Fruit fly (Drosophila melanogaster) whole organism, embryonic: Measurements from ENCODE around the gene barc.
A peak's percentile ranks its signal among the peaks of the same experiment; 100 is the strongest.

Experiments used
- Atf-2 ChIP-seq: fragments of 200-800 bp; sonication (Bioruptor generic); optimal IDR thresholded peaks from 2 replicates; lab custom pipeline; 2016; ENCODE audit warnings: missing biosample characterization, missing genetic modification characterization
- Atf6 ChIP-seq: fragments of 200-800 bp; sonication (Bioruptor generic); IDR thresholded peaks from 2 replicates; pipeline ENCODE4 v1.3.6; 2022; ENCODE audit warnings: missing biosample characterization, missing genetic modification characterization
- B-H2 ChIP-seq: fragments of 200-800 bp; sonication (Bioruptor generic); optimal IDR thresholded peaks from 2 replicates; lab custom pipeline; 2018; ENCODE audit warnings: missing biosample characterization, mild to moderate bottlenecking, missing genetic modification characterization
- CG10274 ChIP-seq: fragments of 200-800 bp; sonication (Bioruptor generic); optimal IDR thresholded peaks from 3 replicates; lab custom pipeline; 2017; ENCODE audit warnings: missing biosample characterization, mild to moderate bottlenecking, missing genetic modification characterization
- CG11398 ChIP-seq: fragments of 200-800 bp; sonication (Bioruptor generic); optimal IDR thresholded peaks from 2 replicates; lab custom pipeline; 2016; ENCODE audit warnings: missing biosample characterization, missing genetic modification characterization
- CG12769 ChIP-seq: fragments of 200-800 bp; sonication (Bioruptor generic); optimal IDR thresholded peaks from 2 replicates; lab custom pipeline; 2019; ENCODE audit warnings: missing biosample characterization, mild to moderate bottlenecking, missing genetic modification characterization, moderate library complexity
- CG13123 ChIP-seq: fragments of 200-800 bp; sonication (Bioruptor generic); optimal IDR thresholded peaks from 2 replicates; lab custom pipeline; 2016; ENCODE audit warnings: missing biosample characterization, missing genetic modification characterization
- CG13424 ChIP-seq: fragments of 200-800 bp; sonication (Bioruptor generic); optimal IDR thresholded peaks from 2 replicates; lab custom pipeline; 2019; ENCODE audit warnings: missing biosample characterization, mild to moderate bottlenecking, missing genetic modification characterization, moderate library complexity
- CG14667 ChIP-seq: fragments of 200-800 bp; sonication (Bioruptor generic); IDR thresholded peaks from 2 replicates; pipeline ENCODE4 v1.3.6; 2022; ENCODE audit warnings: missing biosample characterization, missing genetic modification characterization
- CG15601 ChIP-seq: fragments of 200-800 bp; sonication (Bioruptor generic); optimal IDR thresholded peaks from 3 replicates; lab custom pipeline; 2019; ENCODE audit warnings: missing biosample characterization, mild to moderate bottlenecking, missing genetic modification characterization, moderate library complexity
- CG17912 ChIP-seq: fragments of 200-800 bp; sonication (Bioruptor generic); optimal IDR thresholded peaks from 2 replicates; lab custom pipeline; 2018; ENCODE audit warnings: missing biosample characterization, mild to moderate bottlenecking, missing genetic modification characterization
- CG2120 ChIP-seq: fragments of 200-800 bp; sonication (Bioruptor generic); optimal IDR thresholded peaks from 3 replicates; lab custom pipeline; 2016; ENCODE audit warnings: missing biosample characterization, missing genetic modification characterization
- CG2202 ChIP-seq: fragments of 200-800 bp; sonication (Bioruptor generic); optimal IDR thresholded peaks from 2 replicates; lab custom pipeline; 2018; ENCODE audit warnings: missing biosample characterization, mild to moderate bottlenecking, missing genetic modification characterization
- CG32767 ChIP-seq: fragments of 200-800 bp; sonication (Bioruptor generic); IDR thresholded peaks from 2 replicates; pipeline ENCODE4 v1.3.6; 2022; ENCODE audit warnings: missing biosample characterization, missing genetic modification characterization
- CG6689 ChIP-seq: fragments of 200-800 bp; sonication (Bioruptor generic); IDR thresholded peaks from 2 replicates; pipeline ENCODE4 v1.3.6; 2022; ENCODE audit warnings: missing biosample characterization, missing genetic modification characterization
- CG8290 ChIP-seq, 3 experiments: fragments of 200-800 bp; sonication (Bioruptor generic); optimal IDR thresholded peaks; 2 replicates each; lab custom pipeline; 2016 to 2019; ENCODE audit warnings: missing biosample characterization in 3 of 3, missing genetic modification characterization in 3 of 3, mild to moderate bottlenecking in 2 of 3, moderate library complexity in 1 of 3
- CG8388 ChIP-seq: fragments of 200-800 bp; sonication (Bioruptor generic); optimal IDR thresholded peaks from 2 replicates; lab custom pipeline; 2019; ENCODE audit warnings: missing biosample characterization, mild to moderate bottlenecking, missing genetic modification characterization, moderate library complexity
- CG8924 ChIP-seq: fragments of 200-800 bp; optimal IDR thresholded peaks from 3 replicates; lab custom pipeline; 2019; ENCODE audit warnings: missing biosample characterization, mild to moderate bottlenecking, missing genetic modification characterization, moderate library complexity
- CG9609 ChIP-seq: fragments of 200-800 bp; sonication (Bioruptor generic); optimal IDR thresholded peaks from 3 replicates; lab custom pipeline; 2016; ENCODE audit warnings: missing biosample characterization, missing genetic modification characterization
- CG9727 ChIP-seq: fragments of 200-800 bp; sonication (Bioruptor generic); optimal IDR thresholded peaks from 3 replicates; lab custom pipeline; 2017; ENCODE audit warnings: missing biosample characterization, mild to moderate bottlenecking, missing genetic modification characterization
- CG9876 ChIP-seq: fragments of 200-800 bp; sonication (Bioruptor generic); optimal IDR thresholded peaks from 2 replicates; lab custom pipeline; 2016; ENCODE audit warnings: missing biosample characterization, missing genetic modification characterization
- CrebB ChIP-seq: fragments of 200-800 bp; sonication (Bioruptor generic); optimal IDR thresholded peaks from 3 replicates; lab custom pipeline; 2018; ENCODE audit warnings: missing biosample characterization, mild to moderate bottlenecking, missing genetic modification characterization
- Dfd ChIP-seq, 2 experiments: fragments of >200 bp; optimal IDR thresholded peaks; 2 replicates each; lab custom pipeline; 2017; ENCODE audit warnings: missing biosample characterization in 2 of 2, missing genetic modification characterization in 2 of 2
- Doc3 ChIP-seq: fragments of 200-800 bp; sonication (Bioruptor generic); IDR thresholded peaks from 3 replicates; pipeline ENCODE4 v1.3.6; 2022; ENCODE audit warnings: missing biosample characterization, missing genetic modification characterization; ENCODE audit not compliant: partially characterized antibody
- Gsc ChIP-seq: fragments of 200-800 bp; sonication (Bioruptor generic); IDR thresholded peaks from 2 replicates; pipeline ENCODE4 v1.3.6; 2022; ENCODE audit warnings: missing biosample characterization, missing genetic modification characterization
- H2.0 ChIP-seq: fragments of 200-800 bp; sonication (Bioruptor generic); IDR thresholded peaks from 2 replicates; pipeline ENCODE4 v1.3.6; 2022; ENCODE audit warnings: missing biosample characterization, missing genetic modification characterization
- Hmr ChIP-seq: fragments of 200-800 bp; sonication (Bioruptor generic); optimal IDR thresholded peaks from 3 replicates; lab custom pipeline; 2017; ENCODE audit warnings: mild to moderate bottlenecking, missing biosample characterization, missing genetic modification reagents, missing genetic modification characterization
- Hsf ChIP-seq: fragments of 200-800 bp; sonication (Bioruptor generic); optimal IDR thresholded peaks from 3 replicates; lab custom pipeline; 2016; ENCODE audit warnings: missing biosample characterization, missing genetic modification characterization
- Jarid2 ChIP-seq: fragments of 200-800 bp; sonication (Bioruptor generic); optimal IDR thresholded peaks from 3 replicates; lab custom pipeline; 2017; ENCODE audit warnings: mild to moderate bottlenecking, missing biosample characterization, missing genetic modification reagents, missing genetic modification characterization
- MESR4 ChIP-seq: fragments of 200-800 bp; sonication (Bioruptor generic); optimal IDR thresholded peaks from 2 replicates; lab custom pipeline; 2018; ENCODE audit warnings: missing biosample characterization, mild to moderate bottlenecking, missing genetic modification characterization, moderate library complexity
- Six4 ChIP-seq: fragments of 200-800 bp; sonication (Bioruptor generic); optimal IDR thresholded peaks from 2 replicates; lab custom pipeline; 2016; ENCODE audit warnings: missing biosample characterization, missing genetic modification characterization
- Sox100B ChIP-seq: fragments of 200-800 bp; sonication (Bioruptor generic); optimal IDR thresholded peaks from 3 replicates; lab custom pipeline; 2018; ENCODE audit warnings: missing biosample characterization, mild to moderate bottlenecking, missing genetic modification characterization
- Sry-δ ChIP-seq: fragments of 200-800 bp; sonication (Bioruptor generic); optimal IDR thresholded peaks from 2 replicates; lab custom pipeline; 2016; ENCODE audit warnings: missing biosample characterization, missing genetic modification characterization
- Ssrp ChIP-seq: fragments of 200-800 bp; sonication (Bioruptor generic); optimal IDR thresholded peaks from 2 replicates; lab custom pipeline; 2018; ENCODE audit warnings: missing biosample characterization, mild to moderate bottlenecking, missing genetic modification characterization, moderate library complexity
- Taf1 ChIP-seq: fragments of 200-800 bp; sonication (Bioruptor generic); IDR thresholded peaks from 2 replicates; pipeline ENCODE4 v1.3.6; 2022; ENCODE audit warnings: missing biosample characterization, missing genetic modification characterization
- ase ChIP-seq: fragments of 200-800 bp; sonication (Bioruptor generic); IDR thresholded peaks from 3 replicates; pipeline ENCODE4 v1.3.6; 2022; ENCODE audit warnings: missing biosample characterization, missing genetic modification characterization
- danr ChIP-seq: fragments of 200-800 bp; sonication (Bioruptor generic); IDR thresholded peaks from 2 replicates; pipeline ENCODE4 v1.3.6; 2022; ENCODE audit warnings: missing biosample characterization, missing genetic modification characterization
- dpn ChIP-seq, 2 experiments: fragments of 200-800 bp; sonication (Bioruptor generic); optimal IDR thresholded peaks; 3 replicates each; lab custom pipeline; 2016; ENCODE audit warnings: missing biosample characterization in 2 of 2, missing genetic modification characterization in 2 of 2
- gem ChIP-seq: fragments of 200-800 bp; sonication (Bioruptor generic); optimal IDR thresholded peaks from 2 replicates; lab custom pipeline; 2019; ENCODE audit warnings: missing biosample characterization, mild to moderate bottlenecking, missing genetic modification characterization, moderate library complexity
- gsb ChIP-seq: fragments of 200-800 bp; sonication (Bioruptor generic); IDR thresholded peaks from 2 replicates; pipeline ENCODE4 v1.3.6; 2022; ENCODE audit warnings: missing biosample characterization, missing genetic modification characterization
- ham ChIP-seq: fragments of 200-800 bp; sonication (Bioruptor generic); IDR thresholded peaks from 2 replicates; pipeline ENCODE4 v1.3.6; 2022; ENCODE audit warnings: missing biosample characterization, missing genetic modification characterization
- her ChIP-seq: fragments of 200-800 bp; sonication (Bioruptor generic); optimal IDR thresholded peaks from 2 replicates; lab custom pipeline; 2016; ENCODE audit warnings: missing biosample characterization, missing genetic modification characterization
- ken ChIP-seq: fragments of 200-800 bp; sonication (Bioruptor generic); IDR thresholded peaks from 3 replicates; pipeline ENCODE4 v1.3.6; 2022; ENCODE audit warnings: missing biosample characterization, missing genetic modification characterization
- oc ChIP-seq: fragments of 200-800 bp; sonication (Bioruptor generic); optimal IDR thresholded peaks from 2 replicates; lab custom pipeline; 2018; ENCODE audit warnings: missing biosample characterization, mild to moderate bottlenecking, missing genetic modification characterization, moderate library complexity
- pita ChIP-seq: fragments of 200-800 bp; sonication (Bioruptor generic); optimal IDR thresholded peaks from 2 replicates; lab custom pipeline; 2017; ENCODE audit warnings: missing biosample characterization, mild to moderate bottlenecking, missing genetic modification characterization
- pnt ChIP-seq: fragments of 200-800 bp; sonication (Bioruptor generic); optimal IDR thresholded peaks from 3 replicates; lab custom pipeline; 2016; ENCODE audit warnings: missing biosample characterization, missing genetic modification characterization
- schlank ChIP-seq: fragments of 200-800 bp; sonication (Bioruptor generic); optimal IDR thresholded peaks from 2 replicates; lab custom pipeline; 2018; ENCODE audit warnings: missing biosample characterization, mild to moderate bottlenecking, missing genetic modification characterization
- scrt ChIP-seq: fragments of 200-800 bp; sonication (Bioruptor generic); optimal IDR thresholded peaks from 2 replicates; lab custom pipeline; 2018; ENCODE audit warnings: missing biosample characterization, mild to moderate bottlenecking, missing genetic modification characterization, moderate library complexity
- slbo ChIP-seq: fragments of 200-800 bp; sonication (Bioruptor generic); IDR thresholded peaks from 2 replicates; pipeline ENCODE4 v1.3.6; 2022; ENCODE audit warnings: missing biosample characterization, missing genetic modification characterization
- tll ChIP-seq, 2 experiments: fragments of 200-800 bp in 1 of 2; fragments of >200 bp in 1 of 2; sonication (Bioruptor generic) in 1 of 2; optimal IDR thresholded peaks; 2 replicates each; lab custom pipeline; 2017 to 2019; ENCODE audit warnings: missing biosample characterization in 2 of 2, missing genetic modification characterization in 2 of 2, mild to moderate bottlenecking in 1 of 2, moderate library complexity in 1 of 2
- vnd ChIP-seq: fragments of 200-800 bp; sonication (Bioruptor generic); IDR thresholded peaks from 3 replicates; pipeline ENCODE4 v1.3.6; 2022; ENCODE audit warnings: missing biosample characterization, missing genetic modification characterization; ENCODE audit not compliant: partially characterized antibody

The barc gene

dm6 chr3L:21453623-21454022 lies 20.7 kb upstream of the barc start (continued):
- TF ChIP-seq CG17912 (GFP tag; lab: Kevin White, UChicago) (no peak), Gsc (peak; percentile 41; the same call in 1 of the 2 replicates), Hmr (GFP tag; lab: Kevin White, UChicago) (no peak), Jarid2 (GFP tag; lab: Kevin White, UChicago) (no peak), CG9876 (no peak), oc (tag; lab: Kevin White, UChicago) (peak; percentile 21), gem (tag; lab: Kevin White, UChicago) (peak; percentile 78), Sry-δ (GFP tag; lab: Kevin White, UChicago) (no peak), Doc3 (GFP tag; lab: Robert Waterston, UW) (no peak), CG11398 (no peak), CG13123 (GFP tag; lab: Kevin White, UChicago) (peak; percentile 19), CG8924 (peak; percentile 69), CG8388 (GFP tag; lab: Kevin White, UChicago) (peak; percentile 71), Hsf (GFP tag; lab: Kevin White, UChicago) (peak; percentile 57), CG9727 (peak; percentile 79), ken (no peak), vnd (GFP tag; lab: Robert Waterston, UW) (no peak), danr (GFP tag; lab: Robert Waterston, UW) (no peak), Ssrp (peak; percentile 62), dpn (GFP tag; optimal IDR thresholded peaks at IDR 0.05; lab: Kevin White, UChicago) (peak; percentile 15 to 45), ham (no peak), CG2120 (GFP tag; lab: Kevin White, UChicago) (no peak), Atf-2 (peak; percentile 31), slbo (GFP tag; lab: Robert Waterston, UW) (0 out of 2 replicates have a peak, but pooled peaks have one; percentile 35), CG13424 (tag; lab: Kevin White, UChicago) (peak; percentile 34), CG2202 (tag; lab: Kevin White, UChicago) (peak; percentile 62), CrebB (tag; lab: Kevin White, UChicago) (no peak), Atf6 (GFP tag; lab: Robert Waterston, UW) (no peak), tll (GFP tag; optimal IDR thresholded peaks at IDR 0.05; lab: Kevin White, UChicago) (no peak), scrt (GFP tag; lab: Kevin White, UChicago) (no peak), Taf1 (GFP tag; lab: Robert Waterston, UW) (no peak), ase (no peak), B-H2 (GFP tag; lab: Kevin White, UChicago) (no peak), CG14667 (peak; percentile 27; the same call in 1 of the 2 replicates), CG8290 (GFP tag; optimal IDR thresholded peaks at IDR 0.05; lab: Kevin White, UChicago) (no peak), CG8290 (tag; optimal IDR thresholded peaks at IDR 0.05; lab: Kevin White, UChicago) (no peak), H2.0 (GFP tag; lab: Robert Waterston, UW) (peak; percentile 38), pita (GFP tag; lab: Kevin White, UChicago) (no peak), CG6689 (GFP tag; lab: Robert Waterston, UW) (peak; percentile 65; the same call in 1 of the 2 replicates), CG9609 (GFP tag; lab: Kevin White, UChicago) (peak; percentile 37), Six4 (peak; percentile 65), CG32767 (no peak), pnt (GFP tag; lab: Kevin White, UChicago) (peak; percentile 65), Sox100B (peak; percentile 16), CG10274 (GFP tag; lab: Kevin White, UChicago) (no peak), CG12769 (tag; lab: Kevin White, UChicago) (no peak), gsb (GFP tag; lab: Robert Waterston, UW) (no peak), MESR4 (GFP tag; lab: Kevin White, UChicago) (no peak), schlank (tag; lab: Kevin White, UChicago) (no peak), CG15601 (tag; lab: Kevin White, UChicago) (peak; percentile 50), Dfd (GFP tag; optimal IDR thresholded peaks at IDR 0.05; lab: Kevin White, UChicago) (no peak), her (peak; percentile 37)
